Fruit fly (Drosophila melanogaster) whole organism, embryonic: Measurements from ENCODE around the gene NdufA3.

ENCODE experiments used
- CG33213 ChIP-seq: fragments of 200-800 bp; sonication (Bioruptor generic); optimal IDR thresholded peaks from 3 replicates; lab custom pipeline; 2016; ENCODE audit warnings: missing biosample characterization, missing genetic modification characterization
- CG6654 ChIP-seq: fragments of 200-800 bp; sonication (Bioruptor generic); optimal IDR thresholded peaks from 2 replicates; lab custom pipeline; 2017; ENCODE audit warnings: missing biosample characterization, mild to moderate bottlenecking, missing genetic modification characterization
- ERR ChIP-seq: fragments of 200-800 bp; sonication (Bioruptor generic); optimal IDR thresholded peaks from 2 replicates; lab custom pipeline; 2016; ENCODE audit warnings: missing biosample characterization, missing genetic modification characterization
- NFAT ChIP-seq: fragments of 200-800 bp; sonication (Bioruptor generic); IDR thresholded peaks from 2 replicates; pipeline ENCODE4 v1.3.6; 2022; ENCODE audit warnings: missing biosample characterization, missing genetic modification characterization
- Rx ChIP-seq: fragments of 200-800 bp; sonication (Bioruptor generic); IDR thresholded peaks from 2 replicates; pipeline ENCODE4 v1.3.6; 2022; ENCODE audit warnings: missing biosample characterization, missing genetic modification characterization
- gt ChIP-seq: fragments of 200-800 bp; sonication (Bioruptor generic); IDR thresholded peaks from 2 replicates; pipeline ENCODE4 v1.3.6; 2022; ENCODE audit warnings: missing biosample characterization, missing genetic modification characterization
- kay ChIP-seq: fragments of 200-800 bp; sonication (Bioruptor generic); optimal IDR thresholded peaks from 2 replicates; lab custom pipeline; 2016; ENCODE audit warnings: missing biosample characterization, missing genetic modification characterization

dm6 chrX:9201080-9201479, 41.2 kb upstream of the NdufA3 start:
- TF ChIP-seq CG33213 (no peak), CG6654 (no peak), Rx (GFP tag; lab: Robert Waterston, UW) (no peak), kay (no peak), gt (GFP tag; lab: Robert Waterston, UW) (no peak), NFAT (GFP tag; lab: Robert Waterston, UW) (no peak), ERR (GFP tag; lab: Kevin White, UChicago) (no peak)
